Worm (Caenorhabditis elegans) whole organism, L3 larva: ENCODE data around the gene R12B2.7.

ENCODE experiments used
- egl-27 ChIP-seq: sonication (generic microtip); optimal IDR thresholded peaks from 4 replicates; lab custom pipeline; 2017; ENCODE audit warnings: missing biosample characterization, missing genetic modification reagents, missing genetic modification characterization
- lin-15B ChIP-seq: fragments of 150-350 bp; optimal IDR thresholded peaks from 2 replicates; lab custom pipeline; 2014; ENCODE audit warnings: missing biosample characterization, missing genetic modification characterization
- nhr-11 ChIP-seq: fragments of 150-350 bp; optimal IDR thresholded peaks from 2 replicates; lab custom pipeline; 2014; ENCODE audit warnings: missing biosample characterization, missing genetic modification characterization
- nhr-67 ChIP-seq: fragments of 150-350 bp; optimal IDR thresholded peaks from 2 replicates; lab custom pipeline; 2014; ENCODE audit warnings: missing biosample characterization, missing genetic modification characterization
- nhr-76 ChIP-seq: fragments of 150-350 bp; sonication (generic microtip); optimal IDR thresholded peaks from 5 replicates; lab custom pipeline; 2014; ENCODE audit warnings: missing biosample characterization, missing genetic modification characterization
- pqm-1 ChIP-seq: fragments of 150-350 bp; optimal IDR thresholded peaks from 2 replicates; lab custom pipeline; 2017; ENCODE audit warnings: missing biosample characterization, missing genetic modification characterization, inconsistent platforms
- unc-39 ChIP-seq: sonication (generic microtip); optimal IDR thresholded peaks from 4 replicates; lab custom pipeline; 2017; ENCODE audit warnings: missing biosample characterization, missing genetic modification characterization
- zag-1 ChIP-seq: fragments of 150-350 bp; optimal IDR thresholded peaks from 2 replicates; lab custom pipeline; 2014; ENCODE audit warnings: missing biosample characterization, missing genetic modification characterization

- TF ChIP-seq unc-39: no peak
- TF ChIP-seq nhr-76: no peak
- TF ChIP-seq nhr-67 (tag; lab: Kevin White, UChicago): no peak
- no peak for TF ChIP-seq pqm-1
- TF ChIP-seq zag-1 (tag; lab: Kevin White, UChicago): no peak
- TF ChIP-seq egl-27 (tag; lab: Kevin White, UChicago): no peak
- no peak for TF ChIP-seq nhr-11 (tag; lab: Kevin White, UChicago)
- no peak for TF ChIP-seq lin-15B (tag; lab: Kevin White, UChicago)
These were observed 8.1 kb upstream of the R12B2.7 start, which contains the start of gene R12B2.2 for ce11 chrIII:5806720-5807119.
